Fruit fly (Drosophila melanogaster) whole organism, embryonic: Measurements from ENCODE around the gene CG11164.
A peak's percentile ranks its signal among the peaks of the same experiment; 100 is the strongest.

Experiments
- Atf6 ChIP-seq: fragments of 200-800 bp; sonication (Bioruptor generic); IDR thresholded peaks from 2 replicates; pipeline ENCODE4 v1.3.6; 2022; ENCODE audit warnings: missing biosample characterization, missing genetic modification characterization
- CG10267 ChIP-seq: fragments of 200-800 bp; sonication (Bioruptor generic); optimal IDR thresholded peaks from 2 replicates; lab custom pipeline; 2018; ENCODE audit warnings: missing biosample characterization, mild to moderate bottlenecking, missing genetic modification characterization, moderate library complexity
- CG10565 ChIP-seq: fragments of 200-800 bp; sonication (Bioruptor generic); optimal IDR thresholded peaks from 3 replicates; lab custom pipeline; 2016; ENCODE audit warnings: missing biosample characterization, mild to moderate bottlenecking, missing genetic modification characterization
- CG11456 ChIP-seq: fragments of 200-800 bp; sonication (Bioruptor generic); IDR thresholded peaks from 3 replicates; pipeline ENCODE4 v1.3.6; 2022; ENCODE audit warnings: missing biosample characterization, missing genetic modification characterization
- CG12219 ChIP-seq: fragments of 200-800 bp; sonication (Bioruptor generic); optimal IDR thresholded peaks from 3 replicates; lab custom pipeline; 2018; ENCODE audit warnings: missing biosample characterization, mild to moderate bottlenecking, missing genetic modification characterization
- CG13775 ChIP-seq: fragments of 200-800 bp; sonication (Bioruptor generic); optimal IDR thresholded peaks from 3 replicates; lab custom pipeline; 2017; ENCODE audit warnings: missing biosample characterization, mild to moderate bottlenecking, missing genetic modification characterization
- CG15269 ChIP-seq: fragments of 200-800 bp; sonication (Bioruptor generic); optimal IDR thresholded peaks from 2 replicates; lab custom pipeline; 2018; ENCODE audit warnings: missing biosample characterization, mild to moderate bottlenecking, missing genetic modification characterization, moderate library complexity
- CG1529 ChIP-seq: fragments of 200-800 bp; sonication (Bioruptor generic); optimal IDR thresholded peaks from 3 replicates; lab custom pipeline; 2018; ENCODE audit warnings: missing biosample characterization, missing genetic modification characterization
- CG15514 ChIP-seq: fragments of 200-800 bp; sonication (Bioruptor generic); optimal IDR thresholded peaks from 3 replicates; lab custom pipeline; 2017; ENCODE audit warnings: missing biosample characterization, missing genetic modification characterization, mild to moderate bottlenecking, moderate library complexity, missing genetic modification reagents
- CG18476 ChIP-seq: fragments of 200-800 bp; sonication (Bioruptor generic); optimal IDR thresholded peaks from 2 replicates; lab custom pipeline; 2016; ENCODE audit warnings: missing biosample characterization, mild to moderate bottlenecking, missing genetic modification characterization
- CG18599 ChIP-seq: fragments of 200-800 bp; sonication (Bioruptor generic); optimal IDR thresholded peaks from 3 replicates; lab custom pipeline; 2017; ENCODE audit warnings: missing biosample characterization, missing genetic modification characterization, mild to moderate bottlenecking, moderate library complexity, missing genetic modification reagents
- CG18619 ChIP-seq: fragments of 200-800 bp; sonication (Bioruptor generic); optimal IDR thresholded peaks from 3 replicates; lab custom pipeline; 2017; ENCODE audit warnings: missing biosample characterization, mild to moderate bottlenecking, missing genetic modification characterization
- CG2712 ChIP-seq: fragments of 200-800 bp; optimal IDR thresholded peaks from 3 replicates; lab custom pipeline; 2019; ENCODE audit warnings: missing biosample characterization, mild to moderate bottlenecking, missing genetic modification characterization, moderate library complexity
- CG3065 ChIP-seq: fragments of 200-800 bp; sonication (Bioruptor generic); optimal IDR thresholded peaks from 2 replicates; lab custom pipeline; 2016; ENCODE audit warnings: missing biosample characterization, missing genetic modification characterization
- CG32767 ChIP-seq: fragments of 200-800 bp; sonication (Bioruptor generic); IDR thresholded peaks from 2 replicates; pipeline ENCODE4 v1.3.6; 2022; ENCODE audit warnings: missing biosample characterization, missing genetic modification characterization
- CG3407 ChIP-seq: fragments of 200-800 bp; sonication (Bioruptor generic); optimal IDR thresholded peaks from 2 replicates; lab custom pipeline; 2018; ENCODE audit warnings: missing biosample characterization, mild to moderate bottlenecking, missing genetic modification characterization
- CG6654 ChIP-seq: fragments of 200-800 bp; sonication (Bioruptor generic); optimal IDR thresholded peaks from 2 replicates; lab custom pipeline; 2017; ENCODE audit warnings: missing biosample characterization, mild to moderate bottlenecking, missing genetic modification characterization
- CG6765 ChIP-seq: fragments of 200-800 bp; sonication (Bioruptor generic); optimal IDR thresholded peaks from 3 replicates; lab custom pipeline; 2017; ENCODE audit warnings: missing biosample characterization, mild to moderate bottlenecking, missing genetic modification characterization
- CG7556 ChIP-seq: fragments of 200-800 bp; sonication (Bioruptor generic); optimal IDR thresholded peaks from 2 replicates; lab custom pipeline; 2017; ENCODE audit warnings: missing biosample characterization, mild to moderate bottlenecking, missing genetic modification characterization
- CG7928 ChIP-seq: fragments of 200-800 bp; sonication (Bioruptor generic); optimal IDR thresholded peaks from 2 replicates; lab custom pipeline; 2017; ENCODE audit warnings: missing biosample characterization, mild to moderate bottlenecking, missing genetic modification characterization
- CG8924 ChIP-seq: fragments of 200-800 bp; optimal IDR thresholded peaks from 3 replicates; lab custom pipeline; 2019; ENCODE audit warnings: missing biosample characterization, mild to moderate bottlenecking, missing genetic modification characterization, moderate library complexity
- CG9727 ChIP-seq: fragments of 200-800 bp; sonication (Bioruptor generic); optimal IDR thresholded peaks from 3 replicates; lab custom pipeline; 2017; ENCODE audit warnings: missing biosample characterization, mild to moderate bottlenecking, missing genetic modification characterization
- CG9797 ChIP-seq: fragments of 200-800 bp; sonication (Bioruptor generic); optimal IDR thresholded peaks from 3 replicates; lab custom pipeline; 2018; ENCODE audit warnings: missing biosample characterization, mild to moderate bottlenecking, missing genetic modification characterization
- CkIIα-i1 ChIP-seq: fragments of 200-800 bp; sonication (Bioruptor generic); IDR thresholded peaks from 2 replicates; pipeline ENCODE4 v1.3.6; 2022; ENCODE audit warnings: missing biosample characterization, missing genetic modification characterization
- HLHmδ ChIP-seq: fragments of 200-800 bp; sonication (Bioruptor generic); optimal IDR thresholded peaks from 2 replicates; lab custom pipeline; 2018; ENCODE audit warnings: missing biosample characterization, mild to moderate bottlenecking, missing genetic modification characterization, moderate library complexity
- NC2β ChIP-seq: fragments of 200-800 bp; sonication (Bioruptor generic); optimal IDR thresholded peaks from 2 replicates; lab custom pipeline; 2016; ENCODE audit warnings: missing biosample characterization, missing genetic modification characterization
- Six4 ChIP-seq: fragments of 200-800 bp; sonication (Bioruptor generic); optimal IDR thresholded peaks from 2 replicates; lab custom pipeline; 2016; ENCODE audit warnings: missing biosample characterization, missing genetic modification characterization
- Trl ChIP-seq, 3 experiments: fragments of >200 bp in 2 of 3; fragments of 200-800 bp in 1 of 3; sonication (Bioruptor generic) in 1 of 3; optimal IDR thresholded peaks; 2 replicates in 1 of 3; 3 replicates in 2 of 3; lab custom pipeline; 2016 to 2017; ENCODE audit warnings: missing biosample characterization in 1 of 3, missing genetic modification characterization in 1 of 3
- abd-A ChIP-seq: fragments of 200-800 bp; sonication (Bioruptor generic); optimal IDR thresholded peaks from 3 replicates; lab custom pipeline; 2019; ENCODE audit warnings: missing biosample characterization, mild to moderate bottlenecking, missing genetic modification characterization, moderate library complexity
- ac ChIP-seq: fragments of 200-800 bp; sonication (Bioruptor generic); optimal IDR thresholded peaks from 3 replicates; lab custom pipeline; 2017; ENCODE audit warnings: missing biosample characterization, mild to moderate bottlenecking, missing genetic modification characterization
- cad ChIP-seq: fragments of >200 bp; optimal IDR thresholded peaks from 2 replicates; lab custom pipeline; 2017; ENCODE audit warnings: missing biosample characterization, missing genetic modification characterization
- crp ChIP-seq, 2 experiments: fragments of 200-800 bp; sonication (Bioruptor generic); optimal IDR thresholded peaks; 2 replicates in 1 of 2; 3 replicates in 1 of 2; lab custom pipeline; 2017; ENCODE audit warnings: missing biosample characterization in 2 of 2, missing genetic modification characterization in 2 of 2, mild to moderate bottlenecking in 1 of 2, moderate library complexity in 1 of 2
- ewg ChIP-seq: fragments of 200-800 bp; sonication (Bioruptor generic); optimal IDR thresholded peaks from 3 replicates; lab custom pipeline; 2017; ENCODE audit warnings: mild to moderate bottlenecking, missing biosample characterization, missing genetic modification reagents, missing genetic modification characterization
- gt ChIP-seq: fragments of 200-800 bp; sonication (Bioruptor generic); IDR thresholded peaks from 2 replicates; pipeline ENCODE4 v1.3.6; 2022; ENCODE audit warnings: missing biosample characterization, missing genetic modification characterization
- h ChIP-seq: fragments of >200 bp; optimal IDR thresholded peaks from 2 replicates; lab custom pipeline; 2017
- hkb ChIP-seq, 2 experiments: fragments of 200-800 bp in 1 of 2; fragments of >200 bp in 1 of 2; sonication (Bioruptor generic) in 1 of 2; IDR thresholded peaks in 1 of 2; optimal IDR thresholded peaks in 1 of 2; 2 replicates each; pipeline versions ENCODE4 v1.3.6 to Lab custom; 2017 to 2022; ENCODE audit warnings: missing biosample characterization in 1 of 2, missing genetic modification characterization in 1 of 2
- hth ChIP-seq: fragments of >200 bp; optimal IDR thresholded peaks from 2 replicates; lab custom pipeline; 2017; ENCODE audit warnings: inconsistent platforms
- ken ChIP-seq: fragments of 200-800 bp; sonication (Bioruptor generic); IDR thresholded peaks from 3 replicates; pipeline ENCODE4 v1.3.6; 2022; ENCODE audit warnings: missing biosample characterization, missing genetic modification characterization
- luna ChIP-seq: fragments of 200-800 bp; sonication (Bioruptor generic); optimal IDR thresholded peaks from 2 replicates; lab custom pipeline; 2016; ENCODE audit warnings: missing biosample characterization, missing genetic modification characterization
- mam ChIP-seq: fragments of 200-800 bp; sonication (Bioruptor generic); optimal IDR thresholded peaks from 3 replicates; lab custom pipeline; 2016; ENCODE audit warnings: missing biosample characterization, missing genetic modification characterization
- nau ChIP-seq: fragments of 200-800 bp; sonication (Bioruptor generic); optimal IDR thresholded peaks from 3 replicates; lab custom pipeline; 2017; ENCODE audit warnings: missing biosample characterization, mild to moderate bottlenecking, missing genetic modification characterization, missing genetic modification reagents
- phol ChIP-seq: fragments of 200-800 bp; sonication (Bioruptor generic); optimal IDR thresholded peaks from 3 replicates; lab custom pipeline; 2018; ENCODE audit warnings: missing biosample characterization, mild to moderate bottlenecking, missing genetic modification characterization, moderate library complexity
- pros ChIP-seq: fragments of 200-800 bp; sonication (Bioruptor generic); optimal IDR thresholded peaks from 3 replicates; lab custom pipeline; 2019; ENCODE audit warnings: missing biosample characterization, mild to moderate bottlenecking, missing genetic modification characterization, moderate library complexity
- sna ChIP-seq: fragments of 200-800 bp; sonication (Bioruptor generic); IDR thresholded peaks from 2 replicates; pipeline ENCODE4 v1.3.6; 2022; ENCODE audit warnings: missing biosample characterization, missing genetic modification characterization; ENCODE audit not compliant: partially characterized antibody
- so ChIP-seq: fragments of 200-800 bp; sonication (Bioruptor generic); IDR thresholded peaks from 3 replicates; pipeline ENCODE4 v1.3.6; 2022; ENCODE audit warnings: missing biosample characterization, missing genetic modification characterization
- vnd ChIP-seq: fragments of 200-800 bp; sonication (Bioruptor generic); IDR thresholded peaks from 3 replicates; pipeline ENCODE4 v1.3.6; 2022; ENCODE audit warnings: missing biosample characterization, missing genetic modification characterization; ENCODE audit not compliant: partially characterized antibody
- z ChIP-seq: fragments of 200-800 bp; sonication (Bioruptor generic); IDR thresholded peaks from 3 replicates; pipeline ENCODE4 v1.3.6; 2022; ENCODE audit warnings: missing biosample characterization, missing genetic modification characterization
- zen2 ChIP-seq: fragments of 200-800 bp; sonication (Bioruptor generic); IDR thresholded peaks from 3 replicates; pipeline ENCODE4 v1.3.6; 2022; ENCODE audit warnings: missing biosample characterization, missing genetic modification characterization; ENCODE audit not compliant: partially characterized antibody

The CG11164 gene

DNA sequence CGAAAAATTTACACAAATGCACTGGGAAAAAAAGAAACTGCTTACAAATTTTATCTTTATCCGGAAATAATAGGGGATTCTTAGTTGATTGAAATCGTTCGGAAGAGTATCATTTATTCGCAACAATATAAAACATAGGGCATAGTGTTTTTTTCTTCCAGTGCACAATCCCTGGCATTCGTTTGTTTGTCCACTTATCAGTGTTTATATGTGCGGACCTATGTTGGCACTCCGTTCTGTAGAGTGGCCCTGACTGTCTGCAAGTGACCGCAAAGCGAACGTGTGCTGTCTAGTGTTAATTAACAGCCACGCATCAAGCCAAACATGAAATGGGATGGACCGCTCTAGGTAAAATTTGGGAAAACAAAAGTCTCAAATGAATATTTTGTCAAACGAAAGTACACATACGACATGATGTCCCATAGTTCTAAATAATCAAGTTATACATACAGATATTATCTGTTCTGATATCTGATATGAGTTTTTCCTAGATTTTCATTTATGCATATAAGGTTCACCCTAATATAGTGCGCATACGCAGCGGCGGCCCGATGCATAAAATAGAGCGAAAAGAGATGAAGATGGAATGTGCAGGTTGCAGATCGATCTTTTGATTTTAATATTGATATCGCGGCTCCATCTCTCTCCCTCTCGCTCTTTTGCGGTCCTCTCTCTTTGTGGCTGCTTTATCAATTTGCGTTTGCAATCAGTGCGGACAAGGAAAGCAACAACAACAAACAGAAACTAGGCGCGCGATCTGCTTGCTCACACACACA lies 26.5 kb upstream of the CG11164 start (continued):
- TF ChIP-seq Atf6 (GFP tag; lab: Robert Waterston, UW) = peak; percentile 94
- TF ChIP-seq CG13775 (GFP tag; lab: Kevin White, UChicago) = peak; percentile 91
- TF ChIP-seq ewg (GFP tag; lab: Kevin White, UChicago) = peak; percentile 84
- peak; percentile 91 for TF ChIP-seq CG7556 (GFP tag; lab: Kevin White, UChicago)
- TF ChIP-seq luna = peak; percentile 93
- TF ChIP-seq vnd (GFP tag; lab: Robert Waterston, UW) = no peak
- TF ChIP-seq Trl (optimal IDR thresholded peaks at IDR 0.05; lab: Kevin White, UChicago) = no peak
- peak; percentile 95 for TF ChIP-seq Trl (GFP tag; optimal IDR thresholded peaks at IDR 0.05; lab: Kevin White, UChicago)
- TF ChIP-seq CG18599 (GFP tag; lab: Kevin White, UChicago) = peak; percentile 94
- TF ChIP-seq HLHmδ (GFP tag; lab: Kevin White, UChicago) = no peak
- TF ChIP-seq CG10565 (GFP tag; lab: Kevin White, UChicago) = peak; percentile 69
- peak; percentile 61; the same call in 2 of the 3 replicates for TF ChIP-seq z (GFP tag; lab: Robert Waterston, UW)
- peak; percentile 51 for TF ChIP-seq CG7928
- no peak for TF ChIP-seq abd-A (tag; lab: Kevin White, UChicago)
- TF ChIP-seq crp (GFP tag; optimal IDR thresholded peaks at IDR 0.05; lab: Kevin White, UChicago) = peak in 1 of 2 experiments; percentile 53
- TF ChIP-seq CG1529 (GFP tag; lab: Kevin White, UChicago) = peak; percentile 83
- TF ChIP-seq ac (GFP tag; lab: Kevin White, UChicago) = peak; percentile 47
- no peak for TF ChIP-seq zen2
- TF ChIP-seq gt (GFP tag; lab: Robert Waterston, UW) = peak; percentile 48; the same call in 1 of the 2 replicates
- TF ChIP-seq phol = peak; percentile 91
- TF ChIP-seq pros (GFP tag; lab: Kevin White, UChicago) = no peak
- no peak for TF ChIP-seq cad
- TF ChIP-seq mam (GFP tag; lab: Kevin White, UChicago) = peak; percentile 96
- peak; percentile 81 for TF ChIP-seq CG3407 (GFP tag; lab: Kevin White, UChicago)
- peak; percentile 86 for TF ChIP-seq nau (GFP tag; lab: Kevin White, UChicago)
- TF ChIP-seq CG2712 (tag; lab: Kevin White, UChicago) = peak; percentile 90
- peak; percentile 92 for TF ChIP-seq NC2β (GFP tag; lab: Kevin White, UChicago)
- TF ChIP-seq CG6765 (GFP tag; lab: Kevin White, UChicago) = peak; percentile 87
- TF ChIP-seq CG11456 (GFP tag; lab: Robert Waterston, UW) = peak; percentile 95
- peak; percentile 93 for TF ChIP-seq CG8924
- peak; percentile 90 for TF ChIP-seq CG18476 (GFP tag; lab: Kevin White, UChicago)
- TF ChIP-seq hkb (optimal IDR thresholded peaks at IDR 0.05; lab: Kevin White, UChicago) = no peak
- TF ChIP-seq hkb (GFP tag; IDR thresholded peaks at IDR 0.05; lab: Robert Waterston, UW) = peak; percentile 92
- peak; percentile 90; the same call in 1 of the 2 replicates for TF ChIP-seq CG32767 (GFP tag; lab: Robert Waterston, UW)
- TF ChIP-seq CG15514 (GFP tag; lab: Kevin White, UChicago) = peak; percentile 86
- peak; percentile 95 for TF ChIP-seq so (GFP tag; lab: Robert Waterston, UW)
- 0 out of 2 replicates have a peak, but pooled peaks have one; percentile 49 for TF ChIP-seq CkIIα-i1 (GFP tag; lab: Robert Waterston, UW)
- TF ChIP-seq CG6654 (GFP tag; lab: Kevin White, UChicago) = peak; percentile 70
- TF ChIP-seq CG15269 (tag; lab: Kevin White, UChicago) = peak; percentile 94
- no peak for TF ChIP-seq sna (GFP tag; lab: Robert Waterston, UW)
- TF ChIP-seq ken (GFP tag; lab: Robert Waterston, UW) = peak; percentile 91
- TF ChIP-seq CG10267 (tag; lab: Kevin White, UChicago) = peak; percentile 82
- peak; percentile 88 for TF ChIP-seq Six4 (GFP tag; lab: Kevin White, UChicago)
- no peak for TF ChIP-seq hth (lab: Kevin White, UChicago)
- peak; percentile 26 for TF ChIP-seq CG9797
- TF ChIP-seq CG3065 (GFP tag; lab: Kevin White, UChicago) = peak; percentile 73
- TF ChIP-seq CG12219 (GFP tag; lab: Kevin White, UChicago) = peak; percentile 90
- peak; percentile 93 for TF ChIP-seq CG18619
- TF ChIP-seq h (lab: Kevin White, UChicago) = no peak
- TF ChIP-seq CG9727 (GFP tag; lab: Kevin White, UChicago) = peak; percentile 91
